Worm (Caenorhabditis elegans): ENCODE results near the gene ctg-2.

Gene ctg-2

ce11 chrII:8483124-8483792, 31.6 kb upstream of the ctg-2 start:
- TF ChIP-seq unc-39 (tag; optimal IDR thresholded peaks at IDR 0.05) (no peak), snpc-4 (tag; optimal IDR thresholded peaks at IDR 0.05) (no peak), gmeb-1 (tag; optimal IDR thresholded peaks at IDR 0.05) (peak; percentile 40), Y55F3AM.14 (GFP tag; optimal IDR thresholded peaks at IDR 0.05) (no peak), ztf-11 (tag; optimal IDR thresholded peaks at IDR 0.05) (no peak), sem-4 (tag; optimal IDR thresholded peaks at IDR 0.05) (no peak), crh-2 (tag; optimal IDR thresholded peaks at IDR 0.05) (peak; percentile 13), ceh-82 (tag; optimal IDR thresholded peaks at IDR 0.05) (no peak), R02D3.7 (tag; optimal IDR thresholded peaks at IDR 0.05) (no peak), unc-62 (GFP tag; optimal IDR thresholded peaks at IDR 0.05) (no peak), lsy-2 (tag; optimal IDR thresholded peaks at IDR 0.05) (peak in 1 of 2 experiments; percentile 84), nhr-21 (tag; optimal IDR thresholded peaks at IDR 0.05) (no peak), ztf-4 (tag; optimal IDR thresholded peaks at IDR 0.05) (no peak), elt-3 (tag; optimal IDR thresholded peaks at IDR 0.05) (no peak), F13H6.1 (tag; optimal IDR thresholded peaks at IDR 0.05) (peak; percentile 11), C34F6.9 (tag; optimal IDR thresholded peaks at IDR 0.05) (peak; percentile 31), nhr-12 (tag; optimal IDR thresholded peaks at IDR 0.05) (no peak), mdl-1 (tag; optimal IDR thresholded peaks at IDR 0.05) (no peak), zag-1 (tag; optimal IDR thresholded peaks at IDR 0.05) (no peak), elt-1 (tag; optimal IDR thresholded peaks at IDR 0.05) (no peak), mab-5 (tag; optimal IDR thresholded peaks at IDR 0.05) (no peak), fos-1 (tag; optimal IDR thresholded peaks at IDR 0.05) (peak; percentile 20), mbf-1 (tag; optimal IDR thresholded peaks at IDR 0.05) (no peak), nhr-129 (tag; optimal IDR thresholded peaks at IDR 0.05) (peak; percentile 51), skn-1 (tag; optimal IDR thresholded peaks at IDR 0.05) (no peak), unc-55 (GFP tag; optimal IDR thresholded peaks at IDR 0.05) (peak; percentile 12), dmd-4 (tag; optimal IDR thresholded peaks at IDR 0.05) (no peak), ZK546.5 (tag; optimal IDR thresholded peaks at IDR 0.05) (no peak), nhr-237 (tag; optimal IDR thresholded peaks at IDR 0.05) (no peak), alr-1 (tag; optimal IDR thresholded peaks at IDR 0.05) (no peak), nhr-77 (tag; optimal IDR thresholded peaks at IDR 0.05) (no peak), egl-27 (tag; optimal IDR thresholded peaks at IDR 0.05) (no peak), lin-39 (tag; optimal IDR thresholded peaks at IDR 0.05) (no peak), ceh-16 (tag; optimal IDR thresholded peaks at IDR 0.05) (no peak), nhr-11 (tag; optimal IDR thresholded peaks at IDR 0.05) (peak; percentile 26)

ce11 chrII:8483793-8484186, 31.1 kb upstream of the ctg-2 start, which contains the start of gene taap-1:
Gene taap-1, minus strand, starts transcription at chrII:8483871.
- peak; percentile 39 for TF ChIP-seq ama-1 (optimal IDR thresholded peaks at IDR 0.05)
- TF ChIP-seq ztf-1 (GFP tag; conservative IDR thresholded peaks at IDR 0.05), result no peak
- no peak for TF ChIP-seq peb-1 (tag; optimal IDR thresholded peaks at IDR 0.05)
- TF ChIP-seq lin-39 (tag; optimal IDR thresholded peaks at IDR 0.05), result no peak
- TF ChIP-seq fos-1 (tag; optimal IDR thresholded peaks at IDR 0.05), result peak; percentile 13
- no peak for TF ChIP-seq C34F6.9 (tag; optimal IDR thresholded peaks at IDR 0.05)
- TF ChIP-seq F13H6.1 (tag; optimal IDR thresholded peaks at IDR 0.05), result no peak
- no peak for TF ChIP-seq nhr-237 (tag; optimal IDR thresholded peaks at IDR 0.05)
- TF ChIP-seq lin-11 (tag; optimal IDR thresholded peaks at IDR 0.05), result no peak
- TF ChIP-seq ZK546.5 (tag; optimal IDR thresholded peaks at IDR 0.05), result no peak
- TF ChIP-seq skn-1 (tag; optimal IDR thresholded peaks at IDR 0.05), result peak; percentile 83
- TF ChIP-seq R02D3.7 (tag; optimal IDR thresholded peaks at IDR 0.05), result no peak
- TF ChIP-seq ceh-16 (tag; optimal IDR thresholded peaks at IDR 0.05), result no peak
- TF ChIP-seq aly-2 (tag; optimal IDR thresholded peaks at IDR 0.05), result no peak
- peak; percentile 52 for TF ChIP-seq sem-4 (tag; optimal IDR thresholded peaks at IDR 0.05)
- peak; percentile 0 for TF ChIP-seq zag-1 (tag; optimal IDR thresholded peaks at IDR 0.05)
- TF ChIP-seq nhr-25 (tag; optimal IDR thresholded peaks at IDR 0.05), result no peak
- no peak for TF ChIP-seq crh-2 (tag; optimal IDR thresholded peaks at IDR 0.05)
- TF ChIP-seq nhr-129 (tag; optimal IDR thresholded peaks at IDR 0.05), result peak; percentile 54
- TF ChIP-seq mdl-1 (tag; optimal IDR thresholded peaks at IDR 0.05), result peak in 1 of 2 experiments; percentile 17
- peak; percentile 77 for TF ChIP-seq sma-9 (GFP tag; optimal IDR thresholded peaks at IDR 0.05)
- TF ChIP-seq sma-9 (tag; optimal IDR thresholded peaks at IDR 0.05), result no peak

Data from whole organism, L2 larva.